Worm (Caenorhabditis elegans) whole organism, mixed stage, embryonic: ENCODE measurements around the gene Y51H7C.41.

Experiments used
- M03D4.4 ChIP-seq: sonication (generic microtip); optimal IDR thresholded peaks from 2 replicates; lab custom pipeline; 2017; ENCODE audit warnings: mild to moderate bottlenecking, missing genetic modification characterization, missing compliant biosample characterization
- bed-3 ChIP-seq: fragments of 200-800 bp; sonication (Bioruptor generic); optimal IDR thresholded peaks from 3 replicates; lab custom pipeline; 2018; ENCODE audit warnings: mild to moderate bottlenecking, missing genetic modification characterization, moderate library complexity, missing compliant biosample characterization
- blmp-1 ChIP-seq: fragments of 150-350 bp; optimal IDR thresholded peaks from 2 replicates; lab custom pipeline; 2014; ENCODE audit warnings: missing biosample characterization, missing genetic modification characterization
- ceh-39 ChIP-seq: fragments of 150-350 bp; optimal IDR thresholded peaks from 2 replicates; lab custom pipeline; 2014; ENCODE audit warnings: missing biosample characterization, missing genetic modification characterization
- ceh-43 ChIP-seq: fragments of 200-800 bp; sonication (Bioruptor generic); optimal IDR thresholded peaks from 2 replicates; lab custom pipeline; 2018; ENCODE audit warnings: mild to moderate bottlenecking, missing genetic modification characterization, moderate library complexity, missing compliant biosample characterization
- ceh-83 ChIP-seq: fragments of 200-800 bp; sonication (Bioruptor generic); optimal IDR thresholded peaks from 2 replicates; lab custom pipeline; 2018; ENCODE audit warnings: mild to moderate bottlenecking, missing genetic modification characterization, missing compliant biosample characterization
- ces-1 ChIP-seq: fragments of 150-350 bp; optimal IDR thresholded peaks from 2 replicates; lab custom pipeline; 2014; ENCODE audit warnings: missing biosample characterization, missing genetic modification reagents, missing genetic modification characterization
- cnd-1 ChIP-seq: fragments of 200-800 bp; sonication (Bioruptor generic); optimal IDR thresholded peaks from 2 replicates; lab custom pipeline; 2018; ENCODE audit warnings: mild to moderate bottlenecking, missing genetic modification characterization, missing compliant biosample characterization
- elt-1 ChIP-seq: sonication (generic microtip); optimal IDR thresholded peaks from 2 replicates; lab custom pipeline; 2017; ENCODE audit warnings: missing genetic modification characterization, mild to moderate bottlenecking, missing compliant biosample characterization, antibody characterized with exemption, moderate library complexity, borderline replicate concordance; ENCODE audit not compliant: insufficient read depth
- elt-3 ChIP-seq: fragments of 150-350 bp; optimal IDR thresholded peaks from 2 replicates; lab custom pipeline; 2014; ENCODE audit warnings: missing biosample characterization, missing genetic modification characterization
- flh-1 ChIP-seq: fragments of 200-800 bp; sonication (Bioruptor generic); optimal IDR thresholded peaks from 2 replicates; lab custom pipeline; 2018; ENCODE audit warnings: mild to moderate bottlenecking, missing genetic modification characterization, moderate library complexity, missing compliant biosample characterization
- ham-2 ChIP-seq: fragments of 200-800 bp; sonication (Bioruptor generic); optimal IDR thresholded peaks from 2 replicates; lab custom pipeline; 2018; ENCODE audit warnings: mild to moderate bottlenecking, missing genetic modification characterization, missing compliant biosample characterization
- hlh-1 ChIP-seq: fragments of 150-350 bp; optimal IDR thresholded peaks from 2 replicates; lab custom pipeline; 2014; ENCODE audit warnings: missing biosample characterization, missing genetic modification reagents, missing genetic modification characterization
- lin-13 ChIP-seq: fragments of 150-350 bp; optimal IDR thresholded peaks from 2 replicates; lab custom pipeline; 2014; ENCODE audit warnings: missing biosample characterization, missing genetic modification characterization
- lsy-2 ChIP-seq: fragments of 150-350 bp; optimal IDR thresholded peaks from 2 replicates; lab custom pipeline; 2014; ENCODE audit warnings: missing biosample characterization, missing genetic modification characterization
- mab-5 ChIP-seq: fragments of 150-350 bp; optimal IDR thresholded peaks from 2 replicates; lab custom pipeline; 2014; ENCODE audit warnings: missing biosample characterization, missing genetic modification characterization
- mep-1 ChIP-seq: fragments of 150-350 bp; optimal IDR thresholded peaks from 2 replicates; lab custom pipeline; 2017; ENCODE audit warnings: missing biosample characterization, missing genetic modification reagents, missing genetic modification characterization, inconsistent platforms
- mls-2 ChIP-seq: sonication (generic microtip); optimal IDR thresholded peaks from 2 replicates; lab custom pipeline; 2016; ENCODE audit warnings: mild to moderate bottlenecking, missing genetic modification characterization, moderate library complexity, missing compliant biosample characterization
- nhr-237 ChIP-seq: fragments of 150-350 bp; optimal IDR thresholded peaks from 2 replicates; lab custom pipeline; 2014; ENCODE audit warnings: missing biosample characterization, missing genetic modification characterization
- nhr-28 ChIP-seq: fragments of 150-350 bp; optimal IDR thresholded peaks from 2 replicates; lab custom pipeline; 2014; ENCODE audit warnings: missing biosample characterization, missing genetic modification characterization
- nhr-76 ChIP-seq: sonication (generic microtip); optimal IDR thresholded peaks from 2 replicates; lab custom pipeline; 2017; ENCODE audit warnings: missing biosample characterization, missing genetic modification characterization
- pha-4 ChIP-seq: fragments of 150-350 bp; optimal IDR thresholded peaks from 2 replicates; lab custom pipeline; 2018; ENCODE audit warnings: missing biosample characterization, missing genetic modification reagents, missing genetic modification characterization
- sem-2 ChIP-seq: fragments of 200-800 bp; sonication (Bioruptor generic); optimal IDR thresholded peaks from 2 replicates; lab custom pipeline; 2018; ENCODE audit warnings: mild to moderate bottlenecking, missing genetic modification characterization, missing compliant biosample characterization
- snpc-4 ChIP-seq: fragments of 150-350 bp; optimal IDR thresholded peaks from 2 replicates; lab custom pipeline; 2014; ENCODE audit warnings: missing biosample characterization, missing genetic modification characterization
- sptf-1 ChIP-seq: sonication (generic microtip); optimal IDR thresholded peaks from 2 replicates; lab custom pipeline; 2017; ENCODE audit warnings: mild to moderate bottlenecking, missing genetic modification characterization, moderate library complexity, missing compliant biosample characterization
- tbx-8 ChIP-seq: fragments of 200-800 bp; sonication (Bioruptor generic); optimal IDR thresholded peaks from 2 replicates; lab custom pipeline; 2018; ENCODE audit warnings: mild to moderate bottlenecking, missing genetic modification characterization, moderate library complexity, missing compliant biosample characterization
- unc-120 ChIP-seq: sonication (generic microtip); optimal IDR thresholded peaks from 2 replicates; lab custom pipeline; 2017; ENCODE audit warnings: missing genetic modification characterization, missing compliant biosample characterization; ENCODE audit not compliant: poor library complexity, severe bottlenecking
- unc-39 ChIP-seq: fragments of 150-350 bp; optimal IDR thresholded peaks from 2 replicates; lab custom pipeline; 2014; ENCODE audit warnings: missing biosample characterization, missing genetic modification characterization
- unc-62 ChIP-seq: fragments of 150-350 bp; optimal IDR thresholded peaks from 2 replicates; lab custom pipeline; 2014; ENCODE audit warnings: missing biosample characterization, missing genetic modification reagents, missing genetic modification characterization
- zip-8 ChIP-seq: fragments of 150-350 bp; optimal IDR thresholded peaks from 2 replicates; lab custom pipeline; 2014; ENCODE audit warnings: missing biosample characterization, missing genetic modification characterization
- ztf-11 ChIP-seq: fragments of 150-350 bp; optimal IDR thresholded peaks from 2 replicates; lab custom pipeline; 2014; ENCODE audit warnings: missing biosample characterization, missing genetic modification characterization

The Y51H7C.41 gene

DNA sequence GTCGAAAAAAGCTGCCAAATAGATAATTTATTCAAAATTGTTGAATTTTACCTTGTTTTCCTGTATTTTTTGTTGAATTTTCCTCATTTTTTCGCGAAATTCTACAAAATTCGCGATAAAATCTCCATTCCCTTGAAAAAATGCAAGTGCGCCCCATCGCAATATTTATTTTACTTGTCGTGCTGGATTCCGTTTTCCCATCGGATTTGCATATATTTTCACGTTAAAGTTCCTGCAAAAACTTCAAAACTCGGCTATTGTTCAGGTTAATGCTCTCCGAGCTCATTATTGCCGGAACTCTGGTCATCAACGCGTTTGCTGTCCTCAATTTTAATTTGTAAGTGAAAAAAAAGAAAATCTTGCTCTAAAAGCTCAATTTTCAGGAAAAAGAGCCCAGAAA, at the start of gene Y51H7C.41, which contains the start of gene cogc-4:
TSS of gene Y51H7C.41 (plus strand) at position 266 of the 400 bp plus-strand sequence.
TSS of gene cogc-4 (plus strand) at position 386 of the 400 bp plus-strand sequence.
- no peak for TF ChIP-seq unc-120 (tag; lab: Kevin White, UChicago)
- TF ChIP-seq unc-62 (GFP tag; lab: Kevin White, UChicago): no peak
- TF ChIP-seq mls-2 (tag; lab: Kevin White, UChicago): no peak
- TF ChIP-seq elt-3 (tag; lab: Kevin White, UChicago): no peak

ce11 chrII:1355480-1355879, 47.6 kb upstream of the Y51H7C.41 start, which contains the start of gene C13A10.1:
TSS of gene C13A10.1 (minus strand) at chrII:1355649.
- no peak for TF ChIP-seq nhr-28 (tag; lab: Kevin White, UChicago)
- TF ChIP-seq ceh-39 (tag; lab: Kevin White, UChicago): no peak

- TF ChIP-seq flh-1 (GFP tag; lab: Kevin White, UChicago) (no peak), elt-1 (tag; lab: Kevin White, UChicago) (no peak), nhr-76 (tag; lab: Kevin White, UChicago) (no peak), nhr-237 (tag; lab: Kevin White, UChicago) (no peak), ham-2 (GFP tag; lab: Kevin White, UChicago) (no peak)
Observed at ce11 chrII:1357262-1357661, 45.9 kb upstream of the Y51H7C.41 start.

- TF ChIP-seq cnd-1 (tag; lab: Kevin White, UChicago): no peak
- TF ChIP-seq ces-1 (GFP tag; lab: Kevin White, UChicago): no peak
- no peak for TF ChIP-seq nhr-76 (tag; lab: Kevin White, UChicago)
- no peak for TF ChIP-seq mls-2 (tag; lab: Kevin White, UChicago)
- no peak for TF ChIP-seq elt-1 (tag; lab: Kevin White, UChicago)
- TF ChIP-seq mab-5 (tag; lab: Kevin White, UChicago): no peak
- TF ChIP-seq nhr-28 (tag; lab: Kevin White, UChicago): no peak
- no peak for TF ChIP-seq ceh-83 (GFP tag; lab: Kevin White, UChicago)
- TF ChIP-seq pha-4: no peak
- no peak for TF ChIP-seq nhr-237 (tag; lab: Kevin White, UChicago)
- no peak for TF ChIP-seq flh-1 (GFP tag; lab: Kevin White, UChicago)
- TF ChIP-seq mep-1 (tag; lab: Kevin White, UChicago): no peak
- no peak for TF ChIP-seq unc-120 (tag; lab: Kevin White, UChicago)
- no peak for TF ChIP-seq sptf-1 (tag; lab: Kevin White, UChicago)
- no peak for TF ChIP-seq tbx-8 (GFP tag; lab: Kevin White, UChicago)
- no peak for TF ChIP-seq hlh-1 (tag; lab: Kevin White, UChicago)
- no peak for TF ChIP-seq elt-3 (tag; lab: Kevin White, UChicago)
- no peak for TF ChIP-seq lin-13 (tag; lab: Kevin White, UChicago)
- TF ChIP-seq, all 35 proteins: peak for 0
Observed at ce11 chrII:1357905-1358304, 45.2 kb upstream of the Y51H7C.41 start, which contains the start of gene C13A10.2. TSS of gene C13A10.2 (minus strand) at chrII:1358005.

ce11 chrII:1360257-1360656, 42.9 kb upstream of the Y51H7C.41 start:
- TF ChIP-seq blmp-1 (tag; lab: Kevin White, UChicago): no peak
- no peak for TF ChIP-seq unc-39 (tag; lab: Kevin White, UChicago)
- TF ChIP-seq snpc-4 (tag; lab: Kevin White, UChicago): no peak
- no peak for TF ChIP-seq ces-1 (GFP tag; lab: Kevin White, UChicago)
- TF ChIP-seq elt-1 (tag; lab: Kevin White, UChicago): no peak
- no peak for TF ChIP-seq unc-62 (GFP tag; lab: Kevin White, UChicago)
- no peak for TF ChIP-seq ceh-43 (GFP tag; lab: Kevin White, UChicago)
- TF ChIP-seq sptf-1 (tag; lab: Kevin White, UChicago): no peak
- no peak for TF ChIP-seq tbx-8 (GFP tag; lab: Kevin White, UChicago)
- no peak for TF ChIP-seq sem-2 (GFP tag; lab: Kevin White, UChicago)
- no peak for TF ChIP-seq nhr-76 (tag; lab: Kevin White, UChicago)
- no peak for TF ChIP-seq M03D4.4 (tag; lab: Kevin White, UChicago)

DNA sequence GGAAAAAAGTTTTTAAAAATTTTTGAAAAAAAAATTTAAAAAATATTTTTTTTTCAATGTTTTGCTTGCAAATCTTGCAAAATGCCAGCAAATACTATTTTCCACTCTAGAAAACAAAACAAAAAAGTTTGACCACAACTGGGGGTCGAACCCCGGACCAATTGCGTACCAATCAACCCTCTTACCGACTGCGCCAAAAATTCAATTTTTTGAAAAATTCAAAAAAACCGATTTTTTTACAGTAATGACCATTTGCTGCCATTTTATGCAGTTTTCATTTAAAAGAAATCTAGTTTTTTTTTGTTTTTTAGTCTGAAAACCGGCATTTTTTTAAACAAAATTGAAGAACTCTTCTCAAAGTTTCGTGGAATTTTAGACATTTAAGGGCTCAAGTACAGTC, 40.7 kb upstream of the Y51H7C.41 start:
- TF ChIP-seq ztf-11 (no peak), ham-2 (GFP tag; lab: Kevin White, UChicago) (no peak), nhr-28 (tag; lab: Kevin White, UChicago) (no peak), ces-1 (GFP tag; lab: Kevin White, UChicago) (no peak), blmp-1 (tag; lab: Kevin White, UChicago) (no peak), pha-4 (no peak), unc-62 (GFP tag; lab: Kevin White, UChicago) (no peak), flh-1 (GFP tag; lab: Kevin White, UChicago) (no peak), zip-8 (no peak), lsy-2 (tag; lab: Kevin White, UChicago) (no peak), ceh-43 (GFP tag; lab: Kevin White, UChicago) (no peak), cnd-1 (tag; lab: Kevin White, UChicago) (no peak), nhr-76 (tag; lab: Kevin White, UChicago) (no peak), mls-2 (tag; lab: Kevin White, UChicago) (no peak), sem-2 (GFP tag; lab: Kevin White, UChicago) (no peak), mab-5 (tag; lab: Kevin White, UChicago) (no peak), mep-1 (tag; lab: Kevin White, UChicago) (no peak), sptf-1 (tag; lab: Kevin White, UChicago) (no peak), bed-3 (GFP tag; lab: Kevin White, UChicago) (no peak), tbx-8 (GFP tag; lab: Kevin White, UChicago) (no peak)
